Fruit fly (Drosophila melanogaster) whole organism: ENCODE data around the gene PH4alphaSG2.

Experiments used
- CG8478 ChIP-seq: fragments of >200 bp; optimal IDR thresholded peaks from 2 replicates; lab custom pipeline; 2018; ENCODE audit warnings: inconsistent platforms
- Dll ChIP-seq: fragments of >200 bp; optimal IDR thresholded peaks from 2 replicates; lab custom pipeline; 2017
- EcR ChIP-seq, 2 experiments: fragments of >200 bp; optimal IDR thresholded peaks; 2 replicates each; lab custom pipeline; 2017; ENCODE audit warnings: missing biosample characterization in 2 of 2, missing genetic modification characterization in 2 of 2, missing genetic modification reagents in 2 of 2
- pan ChIP-seq: fragments of >200 bp; optimal IDR thresholded peaks from 2 replicates; lab custom pipeline; 2017
- psq ChIP-seq: fragments of >200 bp; optimal IDR thresholded peaks from 2 replicates; lab custom pipeline; 2017
- usp ChIP-seq: fragments of >200 bp; optimal IDR thresholded peaks from 2 replicates; lab custom pipeline; 2017; ENCODE audit warnings: missing biosample characterization, missing genetic modification characterization, mixed read lengths

PH4alphaSG2 gene

DNA sequence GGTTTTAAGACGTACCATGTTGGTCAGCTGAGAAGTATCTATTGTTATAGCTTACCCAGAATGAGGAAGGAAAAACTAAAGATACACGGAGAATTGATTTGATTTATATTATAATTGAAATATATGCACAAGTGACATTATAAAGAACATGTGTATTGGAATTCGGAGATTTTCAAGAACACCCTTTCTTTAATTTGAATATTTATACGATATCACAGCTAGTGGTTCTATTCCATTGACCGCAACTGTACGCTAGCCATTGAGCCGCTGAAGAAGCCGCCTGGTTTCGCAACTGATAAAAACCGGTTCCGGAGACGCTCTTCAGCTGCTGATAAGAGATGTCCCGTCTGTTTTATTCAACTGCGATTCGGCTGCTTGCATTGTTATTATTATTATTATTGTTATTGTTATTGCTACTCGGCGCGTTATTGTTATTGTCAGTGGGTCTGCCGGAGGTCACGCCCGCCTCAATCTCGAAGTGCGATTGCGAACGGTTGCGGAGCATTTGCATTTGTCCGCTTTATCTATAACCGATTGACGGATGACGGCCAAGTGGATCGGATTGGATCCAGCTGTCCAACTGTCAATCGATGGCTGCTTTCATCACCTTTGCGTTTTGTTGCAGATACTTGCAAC is 28.1 kb upstream of the PH4alphaSG2 start:
- no peak for TF ChIP-seq usp (GFP tag; lab: Kevin White, UChicago)
- TF ChIP-seq EcR (GFP tag; optimal IDR thresholded peaks at IDR 0.05; lab: Kevin White, UChicago) = no peak
- TF ChIP-seq psq = no peak
- no peak for TF ChIP-seq Dll (lab: Kevin White, UChicago)
- TF ChIP-seq pan (lab: Kevin White, UChicago) = no peak
- TF ChIP-seq CG8478 (lab: Kevin White, UChicago) = no peak

DNA sequence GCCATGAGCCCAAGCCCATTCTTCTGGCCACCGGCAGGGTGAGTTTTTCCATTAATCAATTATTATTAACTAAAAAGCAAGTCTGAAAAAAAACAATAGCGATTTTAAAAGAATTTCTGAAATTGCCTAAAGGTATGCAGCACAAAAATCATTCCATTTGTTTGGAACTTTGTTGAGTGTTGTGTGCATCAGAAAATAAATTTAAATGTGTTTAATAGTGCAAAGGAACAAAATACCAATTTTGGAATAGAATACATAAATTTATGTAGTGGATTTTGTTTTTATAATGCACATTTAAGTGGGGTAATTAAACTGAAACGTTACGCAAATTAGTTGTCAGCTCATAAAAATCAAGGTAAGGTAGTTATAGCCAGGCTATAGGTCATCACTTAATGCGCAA is 25.6 kb upstream of the PH4alphaSG2 start:
- no peak for TF ChIP-seq usp (GFP tag; lab: Kevin White, UChicago)
- no peak for TF ChIP-seq pan (lab: Kevin White, UChicago)
- no peak for TF ChIP-seq Dll (lab: Kevin White, UChicago)
- TF ChIP-seq psq = no peak
- TF ChIP-seq EcR (GFP tag; optimal IDR thresholded peaks at IDR 0.05; lab: Kevin White, UChicago) = no peak
- no peak for TF ChIP-seq CG8478 (lab: Kevin White, UChicago)

DNA sequence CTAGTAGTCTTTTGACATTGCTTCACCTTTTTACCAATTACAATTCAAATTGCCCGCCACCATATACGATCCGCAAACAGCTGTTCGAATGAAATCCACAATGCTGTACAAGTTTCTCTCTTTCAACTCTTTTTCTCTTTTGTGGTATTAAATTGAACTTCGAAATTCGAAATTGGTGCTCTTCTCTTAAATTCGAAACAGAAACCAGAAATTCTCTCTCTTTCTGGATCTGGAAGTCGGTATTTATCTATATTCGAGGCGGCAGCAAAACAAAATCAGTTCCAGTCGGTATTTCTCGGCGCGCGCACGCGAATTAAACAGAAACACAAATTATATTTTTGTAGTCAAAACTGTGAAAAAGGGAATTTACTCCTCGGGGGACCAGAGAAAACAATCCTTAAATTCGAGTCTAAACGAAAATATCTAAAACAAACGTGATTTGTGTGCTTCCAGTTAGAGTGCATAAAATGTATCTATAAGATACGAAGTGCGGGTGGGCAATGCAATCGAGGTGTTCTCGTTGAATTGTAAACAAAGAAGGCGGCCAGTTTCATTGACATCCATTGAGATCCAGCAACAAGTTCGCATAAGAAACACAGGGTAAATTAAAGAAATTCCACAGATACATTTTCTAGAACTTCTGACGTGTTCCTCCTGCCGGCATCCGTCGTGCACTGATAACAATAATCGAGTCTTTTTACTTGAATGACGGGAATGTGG is 23.9 kb upstream of the PH4alphaSG2 start, which contains the start of gene PH4alphaEFB:
TSS of gene PH4alphaEFB (plus strand) at position 276 of the 720 bp plus-strand sequence.
- TF ChIP-seq usp (GFP tag; lab: Kevin White, UChicago) = no peak
- TF ChIP-seq EcR (GFP tag; optimal IDR thresholded peaks at IDR 0.05; lab: Kevin White, UChicago) = no peak
- no peak for TF ChIP-seq psq
- TF ChIP-seq pan (lab: Kevin White, UChicago) = no peak
- no peak for TF ChIP-seq CG8478 (lab: Kevin White, UChicago)
- TF ChIP-seq Dll (lab: Kevin White, UChicago) = no peak

DNA sequence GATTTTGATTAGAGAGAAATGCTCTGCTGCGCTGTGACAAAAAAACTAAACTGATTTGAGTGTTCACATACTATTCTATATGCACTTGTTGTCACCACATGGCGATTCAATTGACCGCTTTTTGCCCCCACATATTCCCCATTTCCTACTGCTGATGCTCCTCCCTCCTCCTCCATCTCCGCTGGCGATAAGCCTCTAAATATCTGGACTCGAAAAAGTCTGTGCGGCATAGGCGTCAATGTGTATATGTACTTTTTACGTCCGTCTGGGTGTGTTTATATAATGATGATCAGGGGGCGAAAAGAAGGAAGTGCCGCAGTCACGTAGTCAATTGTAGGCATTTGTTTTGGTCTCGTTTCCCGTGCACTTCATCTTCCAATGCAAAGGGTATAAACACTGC is 23.4 kb upstream of the PH4alphaSG2 start:
- TF ChIP-seq CG8478 (lab: Kevin White, UChicago) (no peak), pan (lab: Kevin White, UChicago) (no peak), psq (no peak), Dll (lab: Kevin White, UChicago) (no peak), usp (GFP tag; lab: Kevin White, UChicago) (no peak), EcR (GFP tag; optimal IDR thresholded peaks at IDR 0.05; lab: Kevin White, UChicago) (no peak)

DNA sequence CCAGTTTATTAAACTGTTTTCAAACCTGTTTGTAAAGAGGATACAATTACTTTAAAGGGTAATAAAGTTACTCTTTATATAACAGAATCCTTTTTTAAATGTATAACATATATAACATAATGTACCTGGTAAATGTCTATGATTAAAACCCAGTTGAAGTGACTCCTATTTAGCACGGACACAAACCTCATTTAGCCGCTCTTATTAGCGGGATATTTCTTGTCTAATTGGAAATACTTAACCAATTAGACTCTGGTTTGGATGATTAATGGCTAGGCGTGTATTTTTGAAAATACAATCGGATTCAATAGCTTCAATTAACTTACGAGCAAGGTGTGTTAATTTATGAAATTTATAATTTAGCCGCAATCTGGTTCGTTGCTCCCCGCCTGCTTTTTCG is 22.8 kb upstream of the PH4alphaSG2 start:
- TF ChIP-seq psq (no peak), usp (GFP tag; lab: Kevin White, UChicago) (no peak), Dll (lab: Kevin White, UChicago) (no peak), pan (lab: Kevin White, UChicago) (no peak), EcR (GFP tag; optimal IDR thresholded peaks at IDR 0.05; lab: Kevin White, UChicago) (no peak), CG8478 (lab: Kevin White, UChicago) (no peak)

DNA sequence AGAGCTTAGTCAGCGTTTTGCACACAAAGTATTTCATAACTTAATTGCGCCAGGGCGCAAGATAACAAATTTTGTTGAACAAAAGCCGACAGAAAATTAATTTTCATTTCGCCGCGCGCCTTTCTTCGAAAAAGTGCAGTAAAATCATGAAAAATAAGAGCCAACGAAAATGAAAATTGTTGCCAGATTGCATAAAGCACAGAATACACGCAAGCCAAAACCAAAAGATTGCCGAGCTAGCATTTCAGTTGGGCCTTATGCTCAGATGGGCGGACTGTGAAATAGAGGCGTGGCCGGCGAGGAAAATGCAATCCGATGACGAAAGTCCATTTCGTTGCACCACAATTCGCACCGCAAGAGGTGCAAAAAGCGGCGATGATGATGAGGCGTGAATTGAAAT is 19.2 kb upstream of the PH4alphaSG2 start:
- TF ChIP-seq pan (lab: Kevin White, UChicago) (no peak), CG8478 (lab: Kevin White, UChicago) (no peak), Dll (lab: Kevin White, UChicago) (no peak), EcR (GFP tag; optimal IDR thresholded peaks at IDR 0.05; lab: Kevin White, UChicago) (no peak)

DNA sequence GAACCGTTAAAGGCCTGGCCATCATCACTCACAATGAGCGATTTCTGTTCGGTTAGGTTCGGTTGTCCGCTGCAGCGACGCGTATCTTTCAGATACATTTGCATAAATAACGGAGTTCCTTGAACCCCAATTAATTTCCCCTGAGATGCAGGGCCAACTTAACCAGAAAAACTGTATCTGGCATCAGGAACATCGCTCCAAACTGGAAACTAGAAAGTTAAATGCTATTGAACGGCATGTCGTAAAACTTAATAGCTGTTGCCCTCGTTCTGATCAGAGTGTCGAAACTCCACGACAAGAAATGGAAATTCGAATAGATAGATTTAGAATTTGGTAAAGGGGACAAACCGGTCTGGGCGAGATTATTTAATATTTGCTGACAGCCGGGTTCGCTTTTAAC is 17.5 kb upstream of the PH4alphaSG2 start:
- TF ChIP-seq usp (GFP tag; lab: Kevin White, UChicago) (no peak), CG8478 (lab: Kevin White, UChicago) (no peak), pan (lab: Kevin White, UChicago) (no peak), psq (no peak), Dll (lab: Kevin White, UChicago) (no peak), EcR (GFP tag; optimal IDR thresholded peaks at IDR 0.05; lab: Kevin White, UChicago) (no peak)

DNA sequence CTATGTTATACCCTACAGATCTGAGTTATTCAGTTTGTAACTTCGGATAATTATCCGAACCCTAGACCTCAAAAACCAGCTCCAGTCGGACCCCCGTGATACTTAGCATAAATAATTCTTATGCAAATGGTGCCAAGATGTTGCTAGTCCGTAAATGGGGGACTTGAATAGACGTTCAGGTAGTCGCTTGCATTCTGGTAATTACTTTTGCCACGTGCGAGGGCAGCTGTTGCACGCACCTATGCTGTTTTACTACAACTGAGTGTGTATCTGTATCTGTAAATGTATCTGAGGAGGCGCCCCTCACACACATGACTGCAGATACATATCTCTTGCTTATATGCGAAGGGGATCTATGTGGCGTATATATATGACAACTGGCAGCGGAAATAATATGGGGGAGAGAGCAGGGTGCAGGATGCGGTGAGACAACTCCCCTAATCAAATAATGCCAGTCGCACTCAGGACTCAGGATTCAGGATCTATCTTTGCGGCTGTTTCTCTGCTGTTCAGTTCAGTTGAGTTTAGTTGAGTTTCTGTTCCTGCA is 15.1 kb upstream of the PH4alphaSG2 start:
- TF ChIP-seq usp (GFP tag; lab: Kevin White, UChicago) = no peak
- no peak for TF ChIP-seq EcR (GFP tag; optimal IDR thresholded peaks at IDR 0.05; lab: Kevin White, UChicago)
- TF ChIP-seq pan (lab: Kevin White, UChicago) = no peak
- TF ChIP-seq psq = no peak
- TF ChIP-seq Dll (lab: Kevin White, UChicago) = no peak
- TF ChIP-seq CG8478 (lab: Kevin White, UChicago) = no peak

DNA sequence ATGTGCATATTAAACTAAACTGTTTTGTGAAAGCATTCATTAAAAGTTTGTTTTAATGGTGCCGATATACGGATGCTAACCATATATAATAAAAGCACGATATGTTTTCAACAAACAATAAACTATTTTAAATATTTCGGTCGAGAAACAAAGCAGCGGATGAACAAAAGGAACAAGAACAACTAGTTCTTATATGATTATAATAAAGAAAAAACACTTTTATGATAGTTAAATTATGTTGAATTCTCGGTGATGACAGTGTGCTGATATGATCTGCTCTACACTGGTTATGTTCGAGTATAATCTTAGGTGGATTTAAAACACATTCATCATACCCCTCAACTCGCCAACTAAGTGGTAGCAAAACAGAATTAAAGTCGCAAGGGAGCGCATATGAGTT is 14.0 kb upstream of the PH4alphaSG2 start:
- TF ChIP-seq pan (lab: Kevin White, UChicago) (peak; percentile 19), Dll (lab: Kevin White, UChicago) (no peak)

DNA sequence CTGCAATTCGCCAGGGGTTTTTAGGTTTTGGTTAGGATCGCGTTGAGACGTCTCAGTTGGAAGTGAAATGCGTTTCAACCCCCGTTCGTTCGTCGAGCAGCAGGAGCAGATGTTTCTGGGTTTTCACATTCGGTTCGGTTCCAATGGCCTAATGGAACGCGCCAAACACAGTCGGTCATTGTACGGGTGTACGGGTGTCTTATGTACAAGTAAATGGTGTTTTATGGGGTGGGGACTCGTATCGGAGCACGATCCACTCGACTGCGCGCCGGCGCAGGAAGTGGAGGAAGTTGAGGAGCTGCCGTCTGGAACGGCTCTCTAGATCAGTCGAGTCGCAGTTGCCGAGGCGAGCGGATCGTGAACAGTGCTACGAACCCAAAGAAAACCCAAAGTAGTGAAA is 13.5 kb upstream of the PH4alphaSG2 start, which contains the start of gene spdo:
TSS of gene spdo (plus strand) at position 318 of the 400 bp plus-strand sequence.
- TF ChIP-seq CG8478 (lab: Kevin White, UChicago) = no peak
- no peak for TF ChIP-seq pan (lab: Kevin White, UChicago)
- no peak for TF ChIP-seq EcR (GFP tag; optimal IDR thresholded peaks at IDR 0.05; lab: Kevin White, UChicago)
- no peak for TF ChIP-seq psq
- no peak for TF ChIP-seq usp (GFP tag; lab: Kevin White, UChicago)
- no peak for TF ChIP-seq Dll (lab: Kevin White, UChicago)

DNA sequence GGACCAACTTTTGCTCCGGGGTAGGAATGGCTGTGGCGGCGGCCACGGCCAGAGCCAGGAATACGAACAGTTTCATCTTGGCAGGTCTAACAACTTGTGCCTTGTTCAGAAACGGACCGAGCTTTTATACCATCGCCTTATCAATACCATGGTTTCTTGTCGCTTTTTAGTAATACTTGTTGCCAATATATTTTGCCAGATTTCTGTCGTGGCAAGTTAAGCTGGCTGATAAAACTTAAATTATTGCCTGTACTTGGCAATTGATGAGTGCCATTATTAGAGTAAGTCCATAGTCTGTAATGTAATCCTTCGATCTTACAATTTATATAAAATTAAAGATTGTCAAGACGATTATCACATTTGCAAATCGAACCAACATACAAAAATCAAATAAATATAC is 2.0 kb upstream of the PH4alphaSG2 start, which contains the start of gene Jon99Fii:
TSS of gene Jon99Fii (minus strand) at position 101 of the 400 bp plus-strand sequence.
- no peak for TF ChIP-seq pan (lab: Kevin White, UChicago)
- no peak for TF ChIP-seq EcR (GFP tag; optimal IDR thresholded peaks at IDR 0.05; lab: Kevin White, UChicago)
- TF ChIP-seq usp (GFP tag; lab: Kevin White, UChicago) = no peak
- no peak for TF ChIP-seq Dll (lab: Kevin White, UChicago)
- no peak for TF ChIP-seq psq
- TF ChIP-seq CG8478 (lab: Kevin White, UChicago) = no peak
